Worm (Caenorhabditis elegans) whole organism, early embryonic: ENCODE measurements around the gene hpo-28.

ENCODE experiments used
- B0310.2 ChIP-seq: sonication (generic microtip); optimal IDR thresholded peaks from 2 replicates; lab custom pipeline; 2016; ENCODE audit warnings: mild to moderate bottlenecking, missing genetic modification characterization, missing compliant biosample characterization
- F13C5.2 ChIP-seq: sonication (generic microtip); optimal IDR thresholded peaks from 2 replicates; lab custom pipeline; 2017; ENCODE audit warnings: mild to moderate bottlenecking, missing genetic modification characterization, inconsistent platforms, missing compliant biosample characterization
- aly-1 ChIP-seq: sonication (generic microtip); optimal IDR thresholded peaks from 2 replicates; lab custom pipeline; 2016; ENCODE audit warnings: missing genetic modification characterization, missing compliant biosample characterization
- ama-1 ChIP-seq: fragments of 150-350 bp; optimal IDR thresholded peaks from 2 replicates; lab custom pipeline; 2014
- ceh-13 ChIP-seq: fragments of 200-800 bp; sonication (Bioruptor generic); optimal IDR thresholded peaks from 2 replicates; lab custom pipeline; 2018; ENCODE audit warnings: mild to moderate bottlenecking, missing genetic modification characterization, missing compliant biosample characterization
- ceh-36 ChIP-seq: sonication (generic microtip); optimal IDR thresholded peaks from 2 replicates; lab custom pipeline; 2016; ENCODE audit warnings: missing genetic modification characterization, inconsistent platforms, missing compliant biosample characterization
- ets-7 ChIP-seq: sonication (generic microtip); optimal IDR thresholded peaks from 2 replicates; lab custom pipeline; 2016; ENCODE audit warnings: missing genotype, missing genetic modification characterization, missing compliant biosample characterization
- flt-1 ChIP-seq: fragments of 200-800 bp; sonication (Bioruptor generic); IDR thresholded peaks from 2 replicates; pipeline ENCODE4 v1.3.6; 2022; ENCODE audit warnings: missing genetic modification characterization, missing compliant biosample characterization
- hmbx-1 ChIP-seq: sonication (generic microtip); optimal IDR thresholded peaks from 2 replicates; lab custom pipeline; 2016; ENCODE audit warnings: mild to moderate bottlenecking, missing genetic modification characterization, missing compliant biosample characterization
- hmg-4 ChIP-seq: fragments of 200-800 bp; sonication (Bioruptor generic); optimal IDR thresholded peaks from 2 replicates; lab custom pipeline; 2018; ENCODE audit warnings: mild to moderate bottlenecking, missing genetic modification characterization, missing compliant biosample characterization
- hnd-1 ChIP-seq: sonication (generic microtip); optimal IDR thresholded peaks from 2 replicates; lab custom pipeline; 2016; ENCODE audit warnings: missing genetic modification characterization, missing compliant biosample characterization
- pes-1 ChIP-seq: fragments of 200-800 bp; sonication (Bioruptor generic); IDR thresholded peaks from 2 replicates; pipeline ENCODE4 v1.3.6; 2022; ENCODE audit warnings: missing genetic modification reagents, missing genetic modification characterization, missing compliant biosample characterization
- scrt-1 ChIP-seq: fragments of 200-800 bp; sonication (Bioruptor generic); IDR thresholded peaks from 2 replicates; pipeline ENCODE4 v1.3.6; 2022; ENCODE audit warnings: missing genetic modification characterization, missing compliant biosample characterization
- sea-1 ChIP-seq: fragments of 200-800 bp; sonication (Bioruptor generic); conservative IDR thresholded peaks from 2 replicates; pipeline ENCODE4 v1.3.6; 2022; ENCODE audit warnings: missing genetic modification characterization, missing compliant biosample characterization
- tbx-11 ChIP-seq: fragments of 200-800 bp; sonication (Bioruptor generic); IDR thresholded peaks from 2 replicates; pipeline ENCODE4 v1.3.6; 2022; ENCODE audit warnings: missing genetic modification characterization, missing compliant biosample characterization
- tbx-37 ChIP-seq: fragments of 200-800 bp; sonication (Bioruptor generic); conservative IDR thresholded peaks from 2 replicates; pipeline ENCODE4 v1.3.6; 2022; ENCODE audit warnings: missing genetic modification reagents, missing genetic modification characterization, missing compliant biosample characterization
- tra-4 ChIP-seq: sonication (generic microtip); optimal IDR thresholded peaks from 2 replicates; lab custom pipeline; 2017; ENCODE audit warnings: missing genetic modification characterization, missing compliant biosample characterization

The hpo-28 gene

DNA sequence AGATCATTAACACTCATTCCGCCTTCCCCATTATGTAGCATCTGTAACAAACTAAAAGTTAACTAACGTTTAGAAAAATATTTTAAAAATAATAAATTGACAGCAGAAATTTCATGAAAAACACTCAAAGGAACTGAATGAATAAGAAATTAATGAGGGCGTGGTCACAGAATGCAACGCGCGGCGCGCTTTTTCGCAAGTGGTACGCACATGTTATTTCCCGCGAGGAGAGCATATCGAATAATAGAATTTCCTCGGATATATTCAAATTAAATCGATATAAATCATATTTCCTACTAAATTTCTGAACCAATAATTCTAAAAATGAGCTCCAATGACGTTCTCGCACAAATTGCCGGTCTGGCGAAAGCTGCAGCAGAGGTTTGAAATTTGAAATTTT lies 16.4 kb downstream of the hpo-28 start, which contains the start of the genes abi-1 and arle-14:
abi-1 (minus strand) TSS at position 51 of the 400 bp plus-strand sequence.
arle-14 (plus strand) TSS at position 217 of the 400 bp plus-strand sequence.
- TF ChIP-seq ets-7 (tag; lab: Kevin White, UChicago) (no peak), F13C5.2 (tag; lab: Kevin White, UChicago) (peak; percentile 61)

DNA sequence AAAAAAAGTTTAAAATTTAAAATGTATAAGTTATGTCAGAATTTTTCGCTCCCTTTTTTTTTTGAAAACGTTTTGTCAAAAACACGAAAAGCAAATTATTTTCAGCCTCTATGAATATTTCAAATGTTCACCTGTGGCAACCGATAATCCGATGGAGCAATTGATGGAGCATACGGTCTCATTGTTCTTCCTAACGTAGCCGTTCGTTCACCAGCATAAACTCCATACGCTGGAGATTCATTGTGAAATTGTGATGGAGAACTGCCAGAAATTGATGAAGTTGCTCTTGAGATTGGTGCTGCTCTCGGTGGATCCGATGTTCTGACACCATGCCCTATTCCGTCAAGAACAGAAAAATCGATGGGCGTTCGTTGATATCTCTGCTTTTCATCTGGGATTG lies 17.3 kb downstream of the hpo-28 start:
- TF ChIP-seq F13C5.2 (tag; lab: Kevin White, UChicago): no peak

DNA sequence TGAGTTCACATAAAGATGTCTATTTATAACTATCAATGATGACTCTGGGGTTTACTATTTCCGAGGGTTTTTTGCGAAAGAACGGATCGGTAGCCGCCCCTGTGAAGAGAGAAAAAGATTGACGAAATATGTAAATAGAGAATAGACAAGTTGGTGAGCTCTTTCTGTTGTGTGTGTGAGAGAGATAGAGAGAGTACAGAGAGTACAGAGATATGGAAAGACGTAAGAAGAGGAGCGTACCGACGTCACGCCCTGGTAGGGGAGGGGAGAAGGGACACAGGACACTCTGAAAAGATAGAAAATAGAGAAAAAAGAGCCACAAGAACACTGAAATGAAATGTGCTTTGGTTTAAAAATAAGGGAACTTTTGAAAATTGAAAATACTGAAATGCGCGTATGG lies 20.9 kb downstream of the hpo-28 start:
- peak; percentile 1 for TF ChIP-seq hmg-4 (GFP tag; lab: Kevin White, UChicago)
- no peak for TF ChIP-seq hmbx-1 (tag; lab: Kevin White, UChicago)

DNA sequence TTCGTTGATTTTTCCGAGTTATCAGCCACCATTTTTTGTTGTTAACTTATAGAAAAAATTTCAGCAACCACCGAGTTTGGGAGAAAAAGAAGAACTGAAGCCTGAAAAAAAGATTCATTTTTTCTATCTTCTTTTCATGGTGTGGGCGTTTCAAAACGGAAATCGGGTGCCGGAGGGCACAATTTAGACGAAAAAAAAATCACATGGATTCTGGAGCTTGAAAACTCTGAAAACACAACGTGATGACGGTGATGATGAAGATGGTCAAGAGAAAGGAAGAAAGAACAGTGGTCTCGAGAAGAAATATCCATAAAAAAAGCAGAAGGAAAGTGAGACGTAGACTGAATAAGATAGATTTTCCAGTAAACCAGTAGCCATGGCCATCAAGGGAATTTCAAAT lies 25.1 kb downstream of the hpo-28 start, which contains the start of gene rcan-1:
rcan-1 (minus strand) TSS at position 101 of the 400 bp plus-strand sequence.
- TF ChIP-seq F13C5.2 (tag; lab: Kevin White, UChicago) (no peak), tbx-11 (GFP tag; lab: Robert Waterston, UW) (no peak), flt-1 (GFP tag; lab: Robert Waterston, UW) (no peak), aly-1 (no peak), scrt-1 (GFP tag; lab: Robert Waterston, UW) (no peak), sea-1 (no peak), ceh-13 (GFP tag; lab: Kevin White, UChicago) (no peak), hnd-1 (tag; lab: Kevin White, UChicago) (no peak), ama-1 (lab: Kevin White, UChicago) (no peak), hmbx-1 (tag; lab: Kevin White, UChicago) (no peak), hmg-4 (GFP tag; lab: Kevin White, UChicago) (no peak), B0310.2 (tag; lab: Kevin White, UChicago) (no peak), ets-7 (tag; lab: Kevin White, UChicago) (no peak), tbx-37 (GFP tag; lab: Robert Waterston, UW) (no peak), tra-4 (tag; lab: Kevin White, UChicago) (no peak), ceh-36 (no peak), pes-1 (no peak)

DNA sequence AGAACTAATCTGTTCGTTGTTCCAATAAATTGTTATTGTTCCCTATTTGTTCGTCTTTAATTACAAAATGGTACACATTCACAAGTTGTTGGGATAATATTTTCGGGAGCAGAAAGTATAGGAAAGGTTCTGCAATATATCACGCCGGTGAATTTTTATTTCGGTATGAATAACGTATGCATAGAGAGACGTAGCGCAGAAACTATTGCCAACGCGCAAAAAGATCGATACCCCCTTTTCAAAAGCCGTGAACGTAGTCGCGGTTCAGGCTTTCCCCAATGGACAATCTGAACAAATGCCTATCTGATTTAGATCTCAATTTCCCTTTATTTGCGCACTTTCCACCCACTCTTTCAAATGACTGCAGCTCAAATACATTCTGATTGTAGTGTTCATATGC lies 29.0 kb downstream of the hpo-28 start, which contains the start of gene pst-2:
pst-2 (plus strand) TSS at position 293 of the 400 bp plus-strand sequence.
- TF ChIP-seq hmbx-1 (tag; lab: Kevin White, UChicago) (no peak), ceh-36 (no peak), hnd-1 (tag; lab: Kevin White, UChicago) (no peak), sea-1 (no peak), aly-1 (no peak), flt-1 (GFP tag; lab: Robert Waterston, UW) (no peak)

DNA sequence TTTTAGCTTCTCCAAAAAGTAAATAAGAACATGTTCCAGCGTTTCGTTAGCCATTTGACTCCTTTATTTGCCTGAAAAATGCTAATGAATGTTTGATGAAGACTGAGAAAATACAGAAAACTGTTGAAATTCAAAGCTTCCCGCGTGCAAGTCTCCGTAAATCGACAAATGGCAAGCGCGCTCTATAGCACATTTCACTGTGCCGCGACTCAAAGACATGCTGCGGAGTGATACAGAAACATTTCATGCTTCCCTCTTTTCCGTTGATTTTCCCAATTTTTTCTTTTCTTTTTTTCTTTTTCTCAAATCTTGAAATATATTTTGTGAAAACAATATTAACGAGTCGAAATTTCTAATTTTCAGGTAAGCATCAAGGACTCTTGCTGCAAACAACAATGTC lies 30.2 kb downstream of the hpo-28 start, which contains the start of the genes ska-3 and rps-12:
ska-3 (minus strand) TSS at position 71 of the 400 bp plus-strand sequence.
rps-12 (plus strand) TSS at position 364 of the 400 bp plus-strand sequence.
- TF ChIP-seq aly-1: no peak
- no peak for TF ChIP-seq ets-7 (tag; lab: Kevin White, UChicago)
- TF ChIP-seq tbx-11 (GFP tag; lab: Robert Waterston, UW): 0 out of 2 replicates have a peak, but pooled peaks have one; percentile 17
- TF ChIP-seq tra-4 (tag; lab: Kevin White, UChicago): no peak
- TF ChIP-seq ceh-36: no peak
- TF ChIP-seq scrt-1 (GFP tag; lab: Robert Waterston, UW): no peak
- TF ChIP-seq pes-1: peak; percentile 72
- peak; percentile 70 for TF ChIP-seq hmg-4 (GFP tag; lab: Kevin White, UChicago)
- no peak for TF ChIP-seq hmbx-1 (tag; lab: Kevin White, UChicago)
- no peak for TF ChIP-seq ceh-13 (GFP tag; lab: Kevin White, UChicago)
- TF ChIP-seq F13C5.2 (tag; lab: Kevin White, UChicago): peak; percentile 95
- TF ChIP-seq hnd-1 (tag; lab: Kevin White, UChicago): peak; percentile 8
- peak; percentile 15 for TF ChIP-seq B0310.2 (tag; lab: Kevin White, UChicago)
- peak; percentile 49; the same call in 1 of the 2 replicates for TF ChIP-seq tbx-37 (GFP tag; lab: Robert Waterston, UW)
- no peak for TF ChIP-seq ama-1 (lab: Kevin White, UChicago)
- TF ChIP-seq sea-1: no peak; the same call in 1 of the 2 replicates
- TF ChIP-seq flt-1 (GFP tag; lab: Robert Waterston, UW): peak; percentile 69

DNA sequence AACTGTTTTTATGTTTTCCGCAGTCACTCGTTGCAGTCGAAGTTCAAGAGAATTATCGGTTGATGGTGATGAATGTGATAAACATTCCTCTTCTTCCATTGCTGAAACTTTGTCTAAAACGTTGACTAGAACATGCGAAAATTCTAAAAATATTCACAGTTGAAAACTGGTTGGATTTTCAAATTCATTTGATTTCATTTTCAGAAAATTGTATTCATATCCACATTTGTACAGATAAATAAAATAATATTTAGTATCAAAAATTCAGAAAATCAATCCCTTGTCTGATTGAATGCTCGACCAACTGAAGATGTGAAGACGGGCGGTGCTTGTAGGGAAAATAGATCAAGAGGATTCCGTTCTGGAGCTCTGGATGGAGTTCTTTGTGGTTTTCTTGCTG lies 31.3 kb downstream of the hpo-28 start, which contains the start of gene F54E7.9:
F54E7.9 (minus strand) TSS at position 101 of the 400 bp plus-strand sequence.
- TF ChIP-seq flt-1 (GFP tag; lab: Robert Waterston, UW): no peak
- no peak for TF ChIP-seq tbx-11 (GFP tag; lab: Robert Waterston, UW)
- TF ChIP-seq tbx-37 (GFP tag; lab: Robert Waterston, UW): no peak
- no peak for TF ChIP-seq ets-7 (tag; lab: Kevin White, UChicago)
- no peak for TF ChIP-seq F13C5.2 (tag; lab: Kevin White, UChicago)
- TF ChIP-seq hmg-4 (GFP tag; lab: Kevin White, UChicago): no peak
- no peak for TF ChIP-seq sea-1

DNA sequence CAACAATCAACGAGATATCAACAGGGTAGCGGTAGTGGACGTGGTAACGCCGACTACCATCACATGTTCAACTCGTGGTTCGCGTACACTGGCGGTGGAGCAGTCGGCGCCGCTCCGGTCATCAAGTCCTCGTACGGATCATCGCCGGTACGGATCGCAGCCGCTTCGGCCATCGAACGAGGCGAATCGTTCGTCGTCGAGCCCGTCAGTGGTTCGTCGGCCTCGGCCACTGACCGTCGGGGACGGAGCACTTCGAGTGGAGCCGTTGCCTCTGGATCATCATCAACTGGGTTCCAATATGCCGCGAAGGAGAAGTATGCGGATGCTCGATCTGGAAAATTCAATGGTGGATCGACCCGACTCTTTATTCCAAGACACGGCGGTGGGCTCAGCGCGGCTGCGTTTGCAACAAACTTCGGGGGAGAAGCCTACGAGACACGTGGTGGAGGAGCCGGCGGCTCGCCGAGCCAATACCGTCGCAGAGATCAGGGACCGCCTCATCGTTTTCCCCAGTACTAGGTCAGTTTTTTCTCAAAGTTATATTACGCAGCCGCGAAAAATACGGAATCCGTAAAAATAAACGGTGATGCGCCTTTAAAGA lies 33.6 kb downstream of the hpo-28 start:
- TF ChIP-seq F13C5.2 (tag; lab: Kevin White, UChicago) (no peak), pes-1 (no peak), scrt-1 (GFP tag; lab: Robert Waterston, UW) (0 out of 2 replicates have a peak, but pooled peaks have one; percentile 19), hmg-4 (GFP tag; lab: Kevin White, UChicago) (no peak), aly-1 (peak; percentile 45), B0310.2 (tag; lab: Kevin White, UChicago) (no peak), ceh-13 (GFP tag; lab: Kevin White, UChicago) (no peak), hnd-1 (tag; lab: Kevin White, UChicago) (no peak), tbx-11 (GFP tag; lab: Robert Waterston, UW) (no peak), ama-1 (lab: Kevin White, UChicago) (no peak)
